Fruit fly (Drosophila melanogaster) whole organism, embryonic: ENCODE data around the gene CG17377.

Experiments used
- Asciz ChIP-seq: fragments of 200-800 bp; sonication (Bioruptor generic); optimal IDR thresholded peaks from 2 replicates; lab custom pipeline; 2017; ENCODE audit warnings: missing biosample characterization, mild to moderate bottlenecking, missing genetic modification characterization, missing genetic modification reagents
- Atf6 ChIP-seq: fragments of 200-800 bp; sonication (Bioruptor generic); IDR thresholded peaks from 2 replicates; pipeline ENCODE4 v1.3.6; 2022; ENCODE audit warnings: missing biosample characterization, missing genetic modification characterization
- BtbVII ChIP-seq: fragments of 200-800 bp; sonication (Bioruptor generic); optimal IDR thresholded peaks from 3 replicates; lab custom pipeline; 2017; ENCODE audit warnings: missing biosample characterization, mild to moderate bottlenecking, missing genetic modification characterization
- CG1024 ChIP-seq: fragments of 200-800 bp; sonication (Bioruptor generic); IDR thresholded peaks from 2 replicates; pipeline ENCODE4 v1.3.6; 2022; ENCODE audit warnings: missing biosample characterization, missing genetic modification characterization
- CG10366 ChIP-seq: fragments of 200-800 bp; sonication (Bioruptor generic); IDR thresholded peaks from 2 replicates; pipeline ENCODE4 v1.3.6; 2022; ENCODE audit warnings: missing biosample characterization, missing genetic modification characterization
- CG11723 ChIP-seq: fragments of 200-800 bp; sonication (Bioruptor generic); optimal IDR thresholded peaks from 2 replicates; lab custom pipeline; 2017; ENCODE audit warnings: missing biosample characterization, mild to moderate bottlenecking, missing genetic modification characterization
- CG12071 ChIP-seq: fragments of 200-800 bp; sonication (Bioruptor generic); optimal IDR thresholded peaks from 3 replicates; lab custom pipeline; 2018; ENCODE audit warnings: missing biosample characterization, mild to moderate bottlenecking, missing genetic modification characterization
- CG13624 ChIP-seq: fragments of 200-800 bp; sonication (Bioruptor generic); optimal IDR thresholded peaks from 2 replicates; lab custom pipeline; 2016; ENCODE audit warnings: missing biosample characterization, missing genetic modification characterization
- CG14441 ChIP-seq: fragments of 200-800 bp; sonication (Bioruptor generic); IDR thresholded peaks from 2 replicates; pipeline ENCODE4 v1.3.6; 2022; ENCODE audit warnings: missing biosample characterization, missing genetic modification characterization
- CG15011 ChIP-seq: fragments of 200-800 bp; sonication (Bioruptor generic); optimal IDR thresholded peaks from 3 replicates; lab custom pipeline; 2018; ENCODE audit warnings: missing biosample characterization, mild to moderate bottlenecking, missing genetic modification characterization
- CG32772 ChIP-seq: fragments of 200-800 bp; sonication (Bioruptor generic); IDR thresholded peaks from 2 replicates; pipeline ENCODE4 v1.3.6; 2022; ENCODE audit warnings: missing biosample characterization, missing genetic modification characterization
- CG3281 ChIP-seq: fragments of 200-800 bp; sonication (Bioruptor generic); optimal IDR thresholded peaks from 3 replicates; lab custom pipeline; 2017; ENCODE audit warnings: missing biosample characterization, mild to moderate bottlenecking, missing genetic modification characterization
- CG34224 ChIP-seq: fragments of 200-800 bp; sonication (Bioruptor generic); IDR thresholded peaks from 3 replicates; pipeline ENCODE4 v1.3.6; 2022; ENCODE audit warnings: missing biosample characterization, missing genetic modification characterization; ENCODE audit not compliant: partially characterized antibody
- CG34422 ChIP-seq: fragments of 200-800 bp; sonication (Bioruptor generic); IDR thresholded peaks from 3 replicates; pipeline ENCODE4 v1.3.6; 2022; ENCODE audit warnings: missing biosample characterization, missing genetic modification characterization
- CG6254 ChIP-seq: fragments of 200-800 bp; sonication (Bioruptor generic); optimal IDR thresholded peaks from 3 replicates; lab custom pipeline; 2017; ENCODE audit warnings: mild to moderate bottlenecking, missing biosample characterization, missing genetic modification reagents, missing genetic modification characterization
- CG6683 ChIP-seq: fragments of 200-800 bp; sonication (Bioruptor generic); optimal IDR thresholded peaks from 2 replicates; lab custom pipeline; 2017; ENCODE audit warnings: missing biosample characterization, mild to moderate bottlenecking, missing genetic modification characterization, missing genetic modification reagents
- CG7745 ChIP-seq: fragments of 200-800 bp; sonication (Bioruptor generic); optimal IDR thresholded peaks from 2 replicates; lab custom pipeline; 2018; ENCODE audit warnings: missing biosample characterization, mild to moderate bottlenecking, missing genetic modification characterization, moderate library complexity
- CG8089 ChIP-seq: fragments of 200-800 bp; sonication (Bioruptor generic); optimal IDR thresholded peaks from 3 replicates; lab custom pipeline; 2016; ENCODE audit warnings: missing biosample characterization, missing genetic modification characterization
- CoRest ChIP-seq: fragments of 200-800 bp; sonication (Bioruptor generic); optimal IDR thresholded peaks from 3 replicates; lab custom pipeline; 2018; ENCODE audit warnings: missing biosample characterization, mild to moderate bottlenecking, missing genetic modification characterization, moderate library complexity
- E2f1 ChIP-seq: fragments of 200-800 bp; sonication (Bioruptor generic); IDR thresholded peaks from 2 replicates; pipeline ENCODE4 v1.3.6; 2022; ENCODE audit warnings: missing biosample characterization, missing genetic modification characterization
- Ets97D ChIP-seq: fragments of 200-800 bp; sonication (Bioruptor generic); optimal IDR thresholded peaks from 3 replicates; lab custom pipeline; 2016; ENCODE audit warnings: missing biosample characterization, missing genetic modification characterization
- Hr51 ChIP-seq, 2 experiments: fragments of 200-800 bp; sonication (Bioruptor generic); optimal IDR thresholded peaks; 2 replicates in 1 of 2; 3 replicates in 1 of 2; lab custom pipeline; 2016 to 2018; ENCODE audit warnings: missing biosample characterization in 2 of 2, missing genetic modification characterization in 2 of 2, mild to moderate bottlenecking in 1 of 2, moderate library complexity in 1 of 2
- Meics ChIP-seq: fragments of 200-800 bp; sonication (Bioruptor generic); optimal IDR thresholded peaks from 2 replicates; lab custom pipeline; 2017; ENCODE audit warnings: missing biosample characterization, mild to moderate bottlenecking, missing genetic modification characterization
- Mrtf ChIP-seq: fragments of 200-800 bp; sonication (Bioruptor generic); IDR thresholded peaks from 3 replicates; pipeline ENCODE4 v1.3.6; 2022; ENCODE audit warnings: missing biosample characterization, missing genetic modification characterization
- NC2α ChIP-seq: fragments of 200-800 bp; sonication (Bioruptor generic); optimal IDR thresholded peaks from 2 replicates; lab custom pipeline; 2016; ENCODE audit warnings: missing biosample characterization, missing genetic modification characterization
- NFAT ChIP-seq: fragments of 200-800 bp; sonication (Bioruptor generic); IDR thresholded peaks from 2 replicates; pipeline ENCODE4 v1.3.6; 2022; ENCODE audit warnings: missing biosample characterization, missing genetic modification characterization
- Oli ChIP-seq: fragments of 200-800 bp; sonication (Bioruptor generic); optimal IDR thresholded peaks from 2 replicates; lab custom pipeline; 2018; ENCODE audit warnings: missing biosample characterization, mild to moderate bottlenecking, missing genetic modification characterization, moderate library complexity
- Optix ChIP-seq: fragments of 200-800 bp; sonication (Bioruptor generic); IDR thresholded peaks from 3 replicates; pipeline ENCODE4 v1.3.6; 2022; ENCODE audit warnings: missing biosample characterization, missing genetic modification characterization
- Scr ChIP-seq: fragments of 200-800 bp; sonication (Bioruptor generic); IDR thresholded peaks from 2 replicates; pipeline ENCODE4 v1.3.6; 2022; ENCODE audit warnings: missing biosample characterization, missing genetic modification characterization; ENCODE audit not compliant: partially characterized antibody
- Sin3A ChIP-seq: fragments of >200 bp; optimal IDR thresholded peaks from 2 replicates; lab custom pipeline; 2018
- Sox100B ChIP-seq: fragments of 200-800 bp; sonication (Bioruptor generic); optimal IDR thresholded peaks from 3 replicates; lab custom pipeline; 2018; ENCODE audit warnings: missing biosample characterization, mild to moderate bottlenecking, missing genetic modification characterization
- Sox102F ChIP-seq: fragments of 200-800 bp; sonication (Bioruptor generic); optimal IDR thresholded peaks from 2 replicates; lab custom pipeline; 2018; ENCODE audit warnings: missing biosample characterization, mild to moderate bottlenecking, missing genetic modification characterization, moderate library complexity
- Trl ChIP-seq, 3 experiments: fragments of >200 bp in 2 of 3; fragments of 200-800 bp in 1 of 3; sonication (Bioruptor generic) in 1 of 3; optimal IDR thresholded peaks; 2 replicates in 1 of 3; 3 replicates in 2 of 3; lab custom pipeline; 2016 to 2017; ENCODE audit warnings: missing biosample characterization in 1 of 3, missing genetic modification characterization in 1 of 3
- Usf ChIP-seq: fragments of 200-800 bp; sonication (Bioruptor generic); optimal IDR thresholded peaks from 2 replicates; lab custom pipeline; 2017; ENCODE audit warnings: missing genotype, missing biosample characterization, missing genetic modification characterization
- Xrp1 ChIP-seq: fragments of 200-800 bp; sonication (Bioruptor generic); IDR thresholded peaks from 2 replicates; pipeline ENCODE4 v1.3.6; 2022; ENCODE audit warnings: missing biosample characterization, missing genetic modification characterization
- YL-1 ChIP-seq: fragments of 200-800 bp; sonication (Bioruptor generic); optimal IDR thresholded peaks from 3 replicates; lab custom pipeline; 2017; ENCODE audit warnings: missing biosample characterization, mild to moderate bottlenecking, missing genetic modification characterization
- ac ChIP-seq: fragments of 200-800 bp; sonication (Bioruptor generic); optimal IDR thresholded peaks from 3 replicates; lab custom pipeline; 2017; ENCODE audit warnings: missing biosample characterization, mild to moderate bottlenecking, missing genetic modification characterization
- dati ChIP-seq: fragments of 200-800 bp; sonication (Bioruptor generic); IDR thresholded peaks from 2 replicates; pipeline ENCODE4 v1.3.6; 2022; ENCODE audit warnings: missing biosample characterization, missing genetic modification characterization
- grn ChIP-seq: fragments of 200-800 bp; sonication (Bioruptor generic); optimal IDR thresholded peaks from 3 replicates; lab custom pipeline; 2017; ENCODE audit warnings: missing biosample characterization, missing genetic modification characterization
- her ChIP-seq: fragments of 200-800 bp; sonication (Bioruptor generic); optimal IDR thresholded peaks from 2 replicates; lab custom pipeline; 2016; ENCODE audit warnings: missing biosample characterization, missing genetic modification characterization
- hkb ChIP-seq, 2 experiments: fragments of 200-800 bp in 1 of 2; fragments of >200 bp in 1 of 2; sonication (Bioruptor generic) in 1 of 2; IDR thresholded peaks in 1 of 2; optimal IDR thresholded peaks in 1 of 2; 2 replicates each; pipeline versions ENCODE4 v1.3.6 to Lab custom; 2017 to 2022; ENCODE audit warnings: missing biosample characterization in 1 of 2, missing genetic modification characterization in 1 of 2
- jing ChIP-seq: fragments of 200-800 bp; sonication (Bioruptor generic); optimal IDR thresholded peaks from 2 replicates; lab custom pipeline; 2018; ENCODE audit warnings: missing biosample characterization, mild to moderate bottlenecking, missing genetic modification characterization
- mld ChIP-seq: fragments of 200-800 bp; sonication (Bioruptor generic); IDR thresholded peaks from 3 replicates; pipeline ENCODE4 v1.3.6; 2022; ENCODE audit warnings: missing biosample characterization, missing genetic modification characterization; ENCODE audit not compliant: partially characterized antibody
- nom ChIP-seq: fragments of 200-800 bp; sonication (Bioruptor generic); optimal IDR thresholded peaks from 2 replicates; lab custom pipeline; 2017; ENCODE audit warnings: missing biosample characterization, missing genetic modification characterization, mild to moderate bottlenecking, moderate library complexity, missing genetic modification reagents
- pho ChIP-seq: fragments of 200-800 bp; sonication (Bioruptor generic); optimal IDR thresholded peaks from 2 replicates; lab custom pipeline; 2016; ENCODE audit warnings: missing biosample characterization, missing genetic modification characterization
- schlank ChIP-seq: fragments of 200-800 bp; sonication (Bioruptor generic); optimal IDR thresholded peaks from 2 replicates; lab custom pipeline; 2018; ENCODE audit warnings: missing biosample characterization, mild to moderate bottlenecking, missing genetic modification characterization
- scrt ChIP-seq: fragments of 200-800 bp; sonication (Bioruptor generic); optimal IDR thresholded peaks from 2 replicates; lab custom pipeline; 2018; ENCODE audit warnings: missing biosample characterization, mild to moderate bottlenecking, missing genetic modification characterization, moderate library complexity
- so ChIP-seq: fragments of 200-800 bp; sonication (Bioruptor generic); IDR thresholded peaks from 3 replicates; pipeline ENCODE4 v1.3.6; 2022; ENCODE audit warnings: missing biosample characterization, missing genetic modification characterization
- tna ChIP-seq: fragments of 200-800 bp; sonication (Bioruptor generic); IDR thresholded peaks from 2 replicates; pipeline ENCODE4 v1.3.6; 2022; ENCODE audit warnings: missing biosample characterization, missing genetic modification characterization; ENCODE audit not compliant: partially characterized antibody
- vfl ChIP-seq: fragments of 200-800 bp; sonication (Bioruptor generic); optimal IDR thresholded peaks from 2 replicates; lab custom pipeline; 2016; ENCODE audit warnings: missing biosample characterization, missing genetic modification characterization
- zen2 ChIP-seq: fragments of 200-800 bp; sonication (Bioruptor generic); IDR thresholded peaks from 3 replicates; pipeline ENCODE4 v1.3.6; 2022; ENCODE audit warnings: missing biosample characterization, missing genetic modification characterization; ENCODE audit not compliant: partially characterized antibody

CG17377 gene

DNA sequence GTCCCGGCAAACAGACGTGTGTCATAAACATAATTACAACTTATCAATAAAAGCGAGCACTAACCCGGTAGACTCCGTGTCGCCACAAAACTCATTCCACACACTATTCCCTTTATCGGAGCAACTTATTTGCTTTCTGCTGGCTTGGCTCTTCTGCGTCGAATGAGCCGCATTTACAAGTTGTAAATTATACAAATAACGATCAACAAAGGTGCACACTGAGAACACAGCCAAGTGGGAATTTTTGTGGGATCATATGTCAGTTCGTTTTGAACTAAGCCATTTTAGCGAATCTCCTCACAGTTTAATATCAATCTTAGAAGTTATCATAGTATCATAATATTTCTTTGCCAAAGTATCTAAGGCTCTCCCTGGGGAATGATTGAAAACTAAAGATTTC is 15.7 kb upstream of the CG17377 start (continued):
- peak; percentile 8 for TF ChIP-seq CG8089 (GFP tag; lab: Kevin White, UChicago)
- no peak for TF ChIP-seq so (GFP tag; lab: Robert Waterston, UW)
- TF ChIP-seq jing: no peak
- no peak for TF ChIP-seq E2f1 (GFP tag; lab: Robert Waterston, UW)
- TF ChIP-seq CG11723: no peak
- TF ChIP-seq NFAT: no peak
- no peak for TF ChIP-seq Scr (GFP tag; lab: Robert Waterston, UW)
- TF ChIP-seq zen2: no peak
- no peak for TF ChIP-seq Oli (tag; lab: Kevin White, UChicago)
- TF ChIP-seq Sox102F (GFP tag; lab: Kevin White, UChicago): no peak
- TF ChIP-seq mld (GFP tag; lab: Robert Waterston, UW): no peak
- no peak for TF ChIP-seq NC2α
- no peak for TF ChIP-seq BtbVII
- TF ChIP-seq CG6683 (GFP tag; lab: Kevin White, UChicago): no peak
- TF ChIP-seq vfl (GFP tag; lab: Kevin White, UChicago): no peak
- no peak for TF ChIP-seq dati
- no peak for TF ChIP-seq Hr51 (GFP tag; optimal IDR thresholded peaks at IDR 0.05; lab: Kevin White, UChicago)
- TF ChIP-seq nom (GFP tag; lab: Kevin White, UChicago): no peak
- no peak for TF ChIP-seq CG3281 (GFP tag; lab: Kevin White, UChicago)
- no peak for TF ChIP-seq ac (GFP tag; lab: Kevin White, UChicago)
- no peak for TF ChIP-seq hkb (optimal IDR thresholded peaks at IDR 0.05; lab: Kevin White, UChicago)
- no peak for TF ChIP-seq hkb (GFP tag; IDR thresholded peaks at IDR 0.05; lab: Robert Waterston, UW)
- TF ChIP-seq YL-1 (GFP tag; lab: Kevin White, UChicago): no peak
- TF ChIP-seq CG1024 (GFP tag; lab: Robert Waterston, UW): no peak
- no peak for TF ChIP-seq CG6254 (GFP tag; lab: Kevin White, UChicago)
- TF ChIP-seq Asciz (GFP tag; lab: Kevin White, UChicago): no peak
- no peak for TF ChIP-seq CG34422 (GFP tag; lab: Robert Waterston, UW)
- TF ChIP-seq schlank (tag; lab: Kevin White, UChicago): no peak
- no peak for TF ChIP-seq CG12071 (GFP tag; lab: Kevin White, UChicago)
- TF ChIP-seq CG32772: no peak
- TF ChIP-seq CoRest (tag; lab: Kevin White, UChicago): no peak
- no peak for TF ChIP-seq her (GFP tag; lab: Kevin White, UChicago)
- no peak for TF ChIP-seq CG34224
- no peak for TF ChIP-seq Sox100B (GFP tag; lab: Kevin White, UChicago)
- no peak for TF ChIP-seq grn
- no peak for TF ChIP-seq Ets97D (GFP tag; lab: Kevin White, UChicago)
- TF ChIP-seq CG14441 (GFP tag; lab: Robert Waterston, UW): no peak
- no peak for TF ChIP-seq CG13624
- no peak for TF ChIP-seq Mrtf (GFP tag; lab: Robert Waterston, UW)
- TF ChIP-seq Atf6 (GFP tag; lab: Robert Waterston, UW): no peak
- TF ChIP-seq Optix (GFP tag; lab: Robert Waterston, UW): no peak
- TF ChIP-seq Trl (optimal IDR thresholded peaks at IDR 0.05; lab: Kevin White, UChicago): no peak
- TF ChIP-seq Trl (GFP tag; optimal IDR thresholded peaks at IDR 0.05; lab: Kevin White, UChicago): no peak
- no peak for TF ChIP-seq pho (GFP tag; lab: Kevin White, UChicago)
- TF ChIP-seq scrt: no peak
- peak; percentile 20 for TF ChIP-seq CG7745 (tag; lab: Kevin White, UChicago)
- TF ChIP-seq tna: no peak
- TF ChIP-seq CG15011 (GFP tag; lab: Kevin White, UChicago): no peak
- TF ChIP-seq Usf: no peak
- TF ChIP-seq CG10366 (GFP tag; lab: Robert Waterston, UW): no peak
- no peak for TF ChIP-seq Sin3A (lab: Kevin White, UChicago)
- peak; percentile 46 for TF ChIP-seq Xrp1 (GFP tag; lab: Robert Waterston, UW)
- TF ChIP-seq Meics (GFP tag; lab: Kevin White, UChicago): no peak
